Fruit fly (Drosophila melanogaster) whole organism, embryonic: ENCODE measurements around the gene a10.

Experiments used
- CG10209 ChIP-seq: fragments of 200-800 bp; sonication (Bioruptor generic); optimal IDR thresholded peaks from 3 replicates; lab custom pipeline; 2017; ENCODE audit warnings: missing biosample characterization, mild to moderate bottlenecking, missing genetic modification characterization, missing genetic modification reagents
- CG10274 ChIP-seq: fragments of 200-800 bp; sonication (Bioruptor generic); optimal IDR thresholded peaks from 3 replicates; lab custom pipeline; 2017; ENCODE audit warnings: missing biosample characterization, mild to moderate bottlenecking, missing genetic modification characterization
- CG10543 ChIP-seq: fragments of 200-800 bp; sonication (Bioruptor generic); optimal IDR thresholded peaks from 3 replicates; lab custom pipeline; 2017; ENCODE audit warnings: missing biosample characterization, mild to moderate bottlenecking, missing genetic modification characterization, moderate library complexity
- CG12236 ChIP-seq: fragments of 200-800 bp; sonication (Bioruptor generic); optimal IDR thresholded peaks from 2 replicates; lab custom pipeline; 2016; ENCODE audit warnings: missing biosample characterization, missing genetic modification characterization
- CG12391 ChIP-seq: fragments of 200-800 bp; sonication (Bioruptor generic); optimal IDR thresholded peaks from 3 replicates; lab custom pipeline; 2018; ENCODE audit warnings: missing biosample characterization, mild to moderate bottlenecking, missing genetic modification characterization, moderate library complexity
- CG12769 ChIP-seq: fragments of 200-800 bp; sonication (Bioruptor generic); optimal IDR thresholded peaks from 2 replicates; lab custom pipeline; 2019; ENCODE audit warnings: missing biosample characterization, mild to moderate bottlenecking, missing genetic modification characterization, moderate library complexity
- CG12942 ChIP-seq: fragments of 200-800 bp; sonication (Bioruptor generic); optimal IDR thresholded peaks from 3 replicates; lab custom pipeline; 2016; ENCODE audit warnings: missing biosample characterization, missing genetic modification characterization
- CG13296 ChIP-seq: fragments of 200-800 bp; sonication (Bioruptor generic); optimal IDR thresholded peaks from 3 replicates; lab custom pipeline; 2018; ENCODE audit warnings: missing biosample characterization, mild to moderate bottlenecking, missing genetic modification characterization
- CG14014 ChIP-seq: fragments of 200-800 bp; sonication (Bioruptor generic); IDR thresholded peaks from 2 replicates; pipeline ENCODE4 v1.3.6; 2022; ENCODE audit warnings: missing biosample characterization, missing genetic modification characterization
- CG14667 ChIP-seq: fragments of 200-800 bp; sonication (Bioruptor generic); IDR thresholded peaks from 2 replicates; pipeline ENCODE4 v1.3.6; 2022; ENCODE audit warnings: missing biosample characterization, missing genetic modification characterization
- CG1529 ChIP-seq: fragments of 200-800 bp; sonication (Bioruptor generic); optimal IDR thresholded peaks from 3 replicates; lab custom pipeline; 2018; ENCODE audit warnings: missing biosample characterization, missing genetic modification characterization
- CG16815 ChIP-seq: fragments of 200-800 bp; sonication (Bioruptor generic); optimal IDR thresholded peaks from 3 replicates; lab custom pipeline; 2017; ENCODE audit warnings: missing biosample characterization, mild to moderate bottlenecking, missing genetic modification characterization
- CG2120 ChIP-seq: fragments of 200-800 bp; sonication (Bioruptor generic); optimal IDR thresholded peaks from 3 replicates; lab custom pipeline; 2016; ENCODE audit warnings: missing biosample characterization, missing genetic modification characterization
- CG2129 ChIP-seq: fragments of 200-800 bp; sonication (Bioruptor generic); IDR thresholded peaks from 2 replicates; pipeline ENCODE4 v1.3.6; 2022; ENCODE audit warnings: missing biosample characterization, missing genetic modification characterization; ENCODE audit not compliant: partially characterized antibody
- CG2875 ChIP-seq: fragments of 200-800 bp; sonication (Bioruptor generic); optimal IDR thresholded peaks from 2 replicates; lab custom pipeline; 2017; ENCODE audit warnings: missing biosample characterization, mild to moderate bottlenecking, missing genetic modification characterization, missing genetic modification reagents
- CG30403 ChIP-seq: fragments of 200-800 bp; sonication (Bioruptor generic); optimal IDR thresholded peaks from 3 replicates; lab custom pipeline; 2016; ENCODE audit warnings: missing biosample characterization, missing genetic modification characterization
- CG3065 ChIP-seq: fragments of 200-800 bp; sonication (Bioruptor generic); optimal IDR thresholded peaks from 2 replicates; lab custom pipeline; 2016; ENCODE audit warnings: missing biosample characterization, missing genetic modification characterization
- CG31224 ChIP-seq: fragments of 200-800 bp; sonication (Bioruptor generic); IDR thresholded peaks from 2 replicates; pipeline ENCODE4 v1.3.6; 2022; ENCODE audit warnings: missing biosample characterization, missing genetic modification characterization
- CG32532 ChIP-seq: fragments of 200-800 bp; sonication (Bioruptor generic); IDR thresholded peaks from 2 replicates; pipeline ENCODE4 v1.3.6; 2022; ENCODE audit warnings: missing biosample characterization, missing genetic modification characterization
- CG32772 ChIP-seq: fragments of 200-800 bp; sonication (Bioruptor generic); IDR thresholded peaks from 2 replicates; pipeline ENCODE4 v1.3.6; 2022; ENCODE audit warnings: missing biosample characterization, missing genetic modification characterization
- CG3838 ChIP-seq: fragments of 200-800 bp; sonication (Bioruptor generic); optimal IDR thresholded peaks from 3 replicates; lab custom pipeline; 2016; ENCODE audit warnings: missing biosample characterization, missing genetic modification characterization
- CG7786 ChIP-seq: fragments of 200-800 bp; sonication (Bioruptor generic); optimal IDR thresholded peaks from 2 replicates; lab custom pipeline; 2016; ENCODE audit warnings: missing biosample characterization, missing genetic modification characterization
- CG7963 ChIP-seq: fragments of 200-800 bp; sonication (Bioruptor generic); IDR thresholded peaks from 3 replicates; pipeline ENCODE4 v1.3.6; 2022; ENCODE audit warnings: missing biosample characterization, missing genetic modification characterization; ENCODE audit not compliant: partially characterized antibody
- D19A ChIP-seq: fragments of 200-800 bp; optimal IDR thresholded peaks from 3 replicates; lab custom pipeline; 2019; ENCODE audit warnings: missing biosample characterization, mild to moderate bottlenecking, missing genetic modification characterization, moderate library complexity
- Eip74EF ChIP-seq, 2 experiments: fragments of 200-800 bp in 1 of 2; fragments of >200 bp in 1 of 2; sonication (Bioruptor generic) in 1 of 2; optimal IDR thresholded peaks; 2 replicates each; lab custom pipeline; 2017 to 2019; ENCODE audit warnings: missing biosample characterization in 2 of 2, missing genetic modification characterization in 2 of 2, mild to moderate bottlenecking in 1 of 2, moderate library complexity in 1 of 2
- Jarid2 ChIP-seq: fragments of 200-800 bp; sonication (Bioruptor generic); optimal IDR thresholded peaks from 3 replicates; lab custom pipeline; 2017; ENCODE audit warnings: mild to moderate bottlenecking, missing biosample characterization, missing genetic modification reagents, missing genetic modification characterization
- Mes4 ChIP-seq: fragments of 200-800 bp; sonication (Bioruptor generic); optimal IDR thresholded peaks from 2 replicates; lab custom pipeline; 2016; ENCODE audit warnings: missing biosample characterization, missing genetic modification characterization
- NC2β ChIP-seq: fragments of 200-800 bp; sonication (Bioruptor generic); optimal IDR thresholded peaks from 2 replicates; lab custom pipeline; 2016; ENCODE audit warnings: missing biosample characterization, missing genetic modification characterization
- NfI ChIP-seq: fragments of 200-800 bp; sonication (Bioruptor generic); optimal IDR thresholded peaks from 3 replicates; lab custom pipeline; 2018; ENCODE audit warnings: missing biosample characterization, mild to moderate bottlenecking, missing genetic modification characterization, moderate library complexity
- PHDP ChIP-seq: fragments of 200-800 bp; sonication (Bioruptor generic); optimal IDR thresholded peaks from 3 replicates; lab custom pipeline; 2018; ENCODE audit warnings: missing biosample characterization, mild to moderate bottlenecking, missing genetic modification characterization, moderate library complexity
- Ravus ChIP-seq: fragments of 200-800 bp; sonication (Bioruptor generic); IDR thresholded peaks from 2 replicates; pipeline ENCODE4 v1.3.6; 2022; ENCODE audit warnings: missing biosample characterization, missing genetic modification characterization
- ac ChIP-seq: fragments of 200-800 bp; sonication (Bioruptor generic); optimal IDR thresholded peaks from 3 replicates; lab custom pipeline; 2017; ENCODE audit warnings: missing biosample characterization, mild to moderate bottlenecking, missing genetic modification characterization
- aop ChIP-seq: fragments of 200-800 bp; sonication (Bioruptor generic); IDR thresholded peaks from 2 replicates; pipeline ENCODE4 v1.3.6; 2022; ENCODE audit warnings: missing biosample characterization, missing genetic modification characterization
- ara ChIP-seq: fragments of 200-800 bp; sonication (Bioruptor generic); IDR thresholded peaks from 2 replicates; pipeline ENCODE4 v1.3.6; 2022; ENCODE audit warnings: missing biosample characterization, missing genetic modification characterization
- ato ChIP-seq: fragments of 200-800 bp; sonication (Bioruptor generic); IDR thresholded peaks from 2 replicates; pipeline ENCODE4 v1.3.6; 2022; ENCODE audit warnings: missing biosample characterization, missing genetic modification characterization; ENCODE audit not compliant: partially characterized antibody
- bsh ChIP-seq, 2 experiments: fragments of 200-800 bp; sonication (Bioruptor generic); optimal IDR thresholded peaks; 2 replicates each; lab custom pipeline; 2017 to 2018; ENCODE audit warnings: mild to moderate bottlenecking in 2 of 2, missing biosample characterization in 2 of 2, missing genetic modification characterization in 2 of 2, moderate library complexity in 1 of 2
- chinmo ChIP-seq: fragments of 200-800 bp; sonication (Bioruptor generic); IDR thresholded peaks from 4 replicates; pipeline ENCODE4 v1.3.6; 2022; ENCODE audit warnings: missing biosample characterization, missing genetic modification characterization; ENCODE audit not compliant: partially characterized antibody
- dati ChIP-seq: fragments of 200-800 bp; sonication (Bioruptor generic); IDR thresholded peaks from 2 replicates; pipeline ENCODE4 v1.3.6; 2022; ENCODE audit warnings: missing biosample characterization, missing genetic modification characterization
- dpn ChIP-seq, 2 experiments: fragments of 200-800 bp; sonication (Bioruptor generic); optimal IDR thresholded peaks; 3 replicates each; lab custom pipeline; 2016; ENCODE audit warnings: missing biosample characterization in 2 of 2, missing genetic modification characterization in 2 of 2
- en ChIP-seq: fragments of 200-800 bp; sonication (Bioruptor generic); optimal IDR thresholded peaks from 2 replicates; lab custom pipeline; 2016; ENCODE audit warnings: missing biosample characterization, missing genetic modification characterization
- ftz-f1 ChIP-seq: fragments of 200-800 bp; sonication (Bioruptor generic); optimal IDR thresholded peaks from 2 replicates; lab custom pipeline; 2016; ENCODE audit warnings: missing biosample characterization, missing genetic modification characterization
- gsb ChIP-seq: fragments of 200-800 bp; sonication (Bioruptor generic); IDR thresholded peaks from 2 replicates; pipeline ENCODE4 v1.3.6; 2022; ENCODE audit warnings: missing biosample characterization, missing genetic modification characterization
- ken ChIP-seq: fragments of 200-800 bp; sonication (Bioruptor generic); IDR thresholded peaks from 3 replicates; pipeline ENCODE4 v1.3.6; 2022; ENCODE audit warnings: missing biosample characterization, missing genetic modification characterization
- nau ChIP-seq: fragments of 200-800 bp; sonication (Bioruptor generic); optimal IDR thresholded peaks from 3 replicates; lab custom pipeline; 2017; ENCODE audit warnings: missing biosample characterization, mild to moderate bottlenecking, missing genetic modification characterization, missing genetic modification reagents
- otp ChIP-seq: fragments of 200-800 bp; sonication (Bioruptor generic); IDR thresholded peaks from 3 replicates; pipeline ENCODE4, ENCODE4 v1.3.6; 2022; ENCODE audit warnings: missing biosample characterization, missing genetic modification characterization
- pzg ChIP-seq: fragments of 200-800 bp; sonication (Bioruptor generic); optimal IDR thresholded peaks from 3 replicates; lab custom pipeline; 2018; ENCODE audit warnings: missing biosample characterization, mild to moderate bottlenecking, missing genetic modification characterization, moderate library complexity
- seq ChIP-seq: fragments of 200-800 bp; sonication (Bioruptor generic); IDR thresholded peaks from 2 replicates; pipeline ENCODE4 v1.3.6; 2022; ENCODE audit warnings: missing biosample characterization, missing genetic modification characterization
- sr ChIP-seq: fragments of 200-800 bp; sonication (Bioruptor generic); IDR thresholded peaks from 3 replicates; pipeline ENCODE4 v1.3.6; 2022; ENCODE audit warnings: missing biosample characterization, missing genetic modification characterization
- tap ChIP-seq: fragments of 200-800 bp; optimal IDR thresholded peaks from 3 replicates; lab custom pipeline; 2019; ENCODE audit warnings: missing biosample characterization, mild to moderate bottlenecking, missing genetic modification characterization, moderate library complexity
- toy ChIP-seq: fragments of 200-800 bp; sonication (Bioruptor generic); IDR thresholded peaks from 2 replicates; pipeline ENCODE4 v1.3.6; 2022; ENCODE audit warnings: missing biosample characterization, missing genetic modification characterization
- z ChIP-seq: fragments of 200-800 bp; sonication (Bioruptor generic); IDR thresholded peaks from 3 replicates; pipeline ENCODE4 v1.3.6; 2022; ENCODE audit warnings: missing biosample characterization, missing genetic modification characterization

a10 gene

DNA sequence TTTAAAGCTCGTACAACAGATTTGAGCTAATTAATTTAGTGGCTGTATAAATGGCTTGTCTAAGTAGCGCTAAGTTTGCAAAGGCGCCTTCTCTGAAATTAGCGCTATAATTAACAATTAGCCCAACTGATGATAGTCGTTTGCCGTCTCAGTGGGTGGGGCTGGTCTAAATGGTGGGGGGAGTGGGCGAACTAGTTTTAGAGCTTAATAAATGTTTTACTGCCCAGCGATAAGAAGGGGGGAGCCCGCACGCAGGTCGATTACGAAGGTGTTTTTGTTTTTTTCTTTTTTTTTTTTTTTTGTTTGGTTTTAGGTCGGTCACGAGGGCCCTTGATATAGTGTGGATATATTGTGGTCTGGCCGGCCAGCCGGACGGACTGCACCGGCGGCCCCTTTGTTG, 22.5 kb downstream of the a10 start (continued):
- TF ChIP-seq z (GFP tag; lab: Robert Waterston, UW) (0 out of 3 replicates have a peak, but pooled peaks have one; percentile 37), toy (GFP tag; lab: Robert Waterston, UW) (no peak), otp (GFP tag; lab: Robert Waterston, UW) (no peak), chinmo (GFP tag; lab: Robert Waterston, UW) (peak; percentile 73; the same call in 1 of the 4 replicates), aop (no peak), en (GFP tag; lab: Kevin White, UChicago) (no peak), NC2β (no peak), CG3838 (no peak), nau (GFP tag; lab: Kevin White, UChicago) (no peak), bsh (GFP tag; optimal IDR thresholded peaks at IDR 0.05; lab: Kevin White, UChicago) (no peak), CG7963 (no peak), tap (tag; lab: Kevin White, UChicago) (no peak), ac (GFP tag; lab: Kevin White, UChicago) (no peak), gsb (GFP tag; lab: Robert Waterston, UW) (no peak), CG14667 (no peak), PHDP (tag; lab: Kevin White, UChicago) (peak; percentile 42), CG32772 (peak; percentile 57; the same call in 1 of the 2 replicates), Mes4 (GFP tag; lab: Kevin White, UChicago) (no peak), seq (GFP tag; lab: Robert Waterston, UW) (no peak), Ravus (GFP tag; lab: Robert Waterston, UW) (no peak), CG12391 (tag; lab: Kevin White, UChicago) (no peak), CG12942 (no peak), CG10543 (peak; percentile 52), CG12236 (no peak), CG30403 (GFP tag; lab: Kevin White, UChicago) (no peak), Eip74EF (GFP tag; optimal IDR thresholded peaks at IDR 0.05; lab: Kevin White, UChicago) (no peak), CG32532 (GFP tag; lab: Robert Waterston, UW) (peak; percentile 53; the same call in 1 of the 2 replicates), NfI (peak; percentile 28), CG2129 (GFP tag; lab: Robert Waterston, UW) (no peak), ftz-f1 (GFP tag; lab: Kevin White, UChicago) (no peak), CG7786 (GFP tag; lab: Kevin White, UChicago) (no peak), CG2120 (GFP tag; lab: Kevin White, UChicago) (no peak), dpn (GFP tag; optimal IDR thresholded peaks at IDR 0.05; lab: Kevin White, UChicago) (no peak), CG10209 (no peak), CG10274 (GFP tag; lab: Kevin White, UChicago) (no peak), CG16815 (GFP tag; lab: Kevin White, UChicago) (no peak), dati (GFP tag; lab: Robert Waterston, UW) (no peak), D19A (no peak), CG13296 (peak; percentile 23), ato (GFP tag; lab: Robert Waterston, UW) (no peak), pzg (GFP tag; lab: Kevin White, UChicago) (no peak), ara (GFP tag; lab: Robert Waterston, UW) (no peak), CG3065 (no peak), CG12769 (tag; lab: Kevin White, UChicago) (peak; percentile 44), CG1529 (GFP tag; lab: Kevin White, UChicago) (no peak), CG31224 (no peak), CG2875 (no peak), Jarid2 (no peak), CG14014 (GFP tag; lab: Robert Waterston, UW) (peak; percentile 42; the same call in 1 of the 2 replicates), sr (peak; percentile 12; the same call in 1 of the 3 replicates), ken (no peak)
